Worm (Caenorhabditis elegans) whole organism, L4 larva: Measurements from ENCODE around the gene pyk-2.

Experiments
- egl-27 ChIP-seq: sonication (generic microtip); optimal IDR thresholded peaks from 3 replicates; lab custom pipeline; 2017; ENCODE audit warnings: missing biosample characterization, missing genetic modification reagents, missing genetic modification characterization
- pqm-1 ChIP-seq: sonication (generic microtip); optimal IDR thresholded peaks from 2 replicates; lab custom pipeline; 2017; ENCODE audit warnings: missing biosample characterization, missing genetic modification characterization
- unc-62 ChIP-seq, 3 experiments: fragments of 150-350 bp in 1 of 3; sonication (generic microtip); optimal IDR thresholded peaks in 2 of 3; peaks in 1 of 3; 1 replicate in 1 of 3; 2 replicates in 2 of 3; lab custom pipeline; 2014 to 2017; ENCODE audit warnings: missing biosample characterization in 3 of 3, missing genetic modification characterization in 3 of 3, missing genetic modification reagents in 3 of 3, missing genotype in 1 of 3
- ztf-11 ChIP-seq: fragments of 150-350 bp; optimal IDR thresholded peaks from 2 replicates; lab custom pipeline; 2014; ENCODE audit warnings: missing biosample characterization, missing genetic modification characterization

ce11 chrIV:10958230-10958588 lies 48.5 kb downstream of the pyk-2 start, which contains the start of gene sri-19:
- no peak for TF ChIP-seq ztf-11 (tag; lab: Kevin White, UChicago)
- no peak for TF ChIP-seq unc-62 (GFP tag; optimal IDR thresholded peaks at IDR 0.05 in 1 of 2; lab: Kevin White, UChicago)
- TF ChIP-seq unc-62 (tag; optimal IDR thresholded peaks at IDR 0.05; lab: Kevin White, UChicago): no peak
- TF ChIP-seq pqm-1 (tag; lab: Kevin White, UChicago): no peak
- no peak for TF ChIP-seq egl-27 (tag; lab: Kevin White, UChicago)
